Fruit fly (Drosophila melanogaster) whole organism, wandering third instar larva: ENCODE data around the gene CG18231.
A peak's percentile ranks its signal among the peaks of the same experiment; 100 is the strongest.

ENCODE experiments used
- CG32264 ChIP-seq: fragments of 200-800 bp; sonication (Bioruptor generic); optimal IDR thresholded peaks from 2 replicates; lab custom pipeline; 2016; ENCODE audit warnings: missing biosample characterization, missing genetic modification characterization
- CG9705 ChIP-seq: fragments of 200-800 bp; sonication (Bioruptor generic); optimal IDR thresholded peaks from 2 replicates; lab custom pipeline; 2018; ENCODE audit warnings: missing biosample characterization, mild to moderate bottlenecking, missing genetic modification characterization
- CrebA ChIP-seq: fragments of 200-800 bp; sonication (Bioruptor generic); optimal IDR thresholded peaks from 2 replicates; lab custom pipeline; 2016; ENCODE audit warnings: missing biosample characterization, mild to moderate bottlenecking, missing genetic modification characterization, borderline replicate concordance
- Dfd ChIP-seq: fragments of >200 bp; optimal IDR thresholded peaks from 2 replicates; lab custom pipeline; 2017; ENCODE audit warnings: missing biosample characterization, missing genetic modification characterization
- Dif ChIP-seq: fragments of 200-275, 200-300 bp; sonication (Bioruptor generic); optimal IDR thresholded peaks from 2 replicates; lab custom pipeline; 2018; ENCODE audit warnings: missing biosample characterization, missing genetic modification characterization; ENCODE audit not compliant: partially characterized antibody
- GATAd ChIP-seq: sonication (Bioruptor generic); optimal IDR thresholded peaks from 2 replicates; lab custom pipeline; 2016; ENCODE audit warnings: missing biosample characterization, missing genetic modification characterization
- Hnf4 ChIP-seq: fragments of 200-800 bp; sonication (Bioruptor generic); optimal IDR thresholded peaks from 2 replicates; lab custom pipeline; 2016; ENCODE audit warnings: missing biosample characterization, mild to moderate bottlenecking, missing genetic modification characterization
- Hr78 ChIP-seq: fragments of >200 bp; optimal IDR thresholded peaks from 2 replicates; lab custom pipeline; 2017; ENCODE audit warnings: missing biosample characterization, missing genetic modification characterization
- Mio ChIP-seq: sonication (Bioruptor generic); optimal IDR thresholded peaks from 2 replicates; lab custom pipeline; 2016; ENCODE audit warnings: missing biosample characterization, missing genetic modification characterization
- Myc ChIP-seq: fragments of >200 bp; optimal IDR thresholded peaks from 2 replicates; lab custom pipeline; 2017
- N ChIP-seq: fragments of >200 bp; optimal IDR thresholded peaks from 2 replicates; lab custom pipeline; 2018; ENCODE audit warnings: missing biosample characterization, missing external identifiers, missing genetic modification characterization
- OdsH ChIP-seq: fragments of 200-800 bp; sonication (Bioruptor generic); optimal IDR thresholded peaks from 2 replicates; lab custom pipeline; 2016; ENCODE audit warnings: missing biosample characterization, mild to moderate bottlenecking, missing genetic modification characterization
- Rel ChIP-seq, 2 experiments: fragments of 200-800 bp; sonication (Bioruptor generic) in 1 of 2; optimal IDR thresholded peaks; 2 replicates in 1 of 2; 3 replicates in 1 of 2; lab custom pipeline; 2016 to 2019; ENCODE audit warnings: mild to moderate bottlenecking in 2 of 2, missing biosample characterization in 2 of 2, missing genetic modification characterization in 2 of 2, moderate library complexity in 1 of 2
- Vsx2 ChIP-seq: fragments of 200-300, 225-300 bp; sonication (Bioruptor generic); optimal IDR thresholded peaks from 2 replicates; lab custom pipeline; 2018; ENCODE audit warnings: missing biosample characterization, missing genetic modification characterization; ENCODE audit not compliant: partially characterized antibody
- br ChIP-seq: fragments of 200-800 bp; sonication (Bioruptor generic); optimal IDR thresholded peaks from 2 replicates; lab custom pipeline; 2016; ENCODE audit warnings: missing biosample characterization, missing genetic modification characterization
- dl ChIP-seq, 2 experiments: fragments of 175-275, 200-275 bp in 1 of 2; fragments of 200-275 bp in 1 of 2; sonication (Bioruptor generic); optimal IDR thresholded peaks; lab custom pipeline; 2018; ENCODE audit warnings: mild to moderate bottlenecking in 2 of 2, missing biosample characterization in 2 of 2, missing genetic modification characterization in 2 of 2, moderate library complexity in 2 of 2; ENCODE audit not compliant: partially characterized antibody in 2 of 2, insufficient read depth in 1 of 2
- dmrt93B ChIP-seq: fragments of 200-800 bp; sonication (Bioruptor generic); optimal IDR thresholded peaks from 2 replicates; lab custom pipeline; 2018; ENCODE audit warnings: missing biosample characterization, mild to moderate bottlenecking, missing genetic modification characterization
- dsf ChIP-seq: sonication (Bioruptor generic); optimal IDR thresholded peaks from 2 replicates; lab custom pipeline; 2016; ENCODE audit warnings: missing biosample characterization, missing genetic modification characterization, borderline replicate concordance
- ey ChIP-seq: fragments of 200-800 bp; sonication (Bioruptor generic); optimal IDR thresholded peaks from 2 replicates; lab custom pipeline; 2016; ENCODE audit warnings: missing biosample characterization, missing genetic modification characterization
- jim ChIP-seq: fragments of 175-275, 200-325 bp; sonication (Bioruptor generic); optimal IDR thresholded peaks from 2 replicates; lab custom pipeline; 2016; ENCODE audit warnings: missing biosample characterization, mild to moderate bottlenecking, missing genetic modification characterization
- pan ChIP-seq: fragments of >200 bp; optimal IDR thresholded peaks from 2 replicates; lab custom pipeline; 2017
- psq ChIP-seq: fragments of 200-800 bp; sonication (Bioruptor generic); optimal IDR thresholded peaks from 3 replicates; lab custom pipeline; 2017; ENCODE audit warnings: missing biosample characterization, mild to moderate bottlenecking, missing genetic modification characterization, moderate library complexity
- rgr ChIP-seq: fragments of 200-800 bp; sonication (Bioruptor generic); optimal IDR thresholded peaks from 3 replicates; lab custom pipeline; 2016; ENCODE audit warnings: missing biosample characterization, mild to moderate bottlenecking, missing genetic modification characterization
- sage ChIP-seq: fragments of 200-800 bp; sonication (Bioruptor generic); optimal IDR thresholded peaks from 2 replicates; lab custom pipeline; 2016; ENCODE audit warnings: missing biosample characterization, mild to moderate bottlenecking, missing genetic modification characterization
- tai ChIP-seq: sonication (Bioruptor generic); optimal IDR thresholded peaks from 2 replicates; lab custom pipeline; 2016; ENCODE audit warnings: missing biosample characterization, missing genetic modification characterization
- usp ChIP-seq: fragments of >200 bp; optimal IDR thresholded peaks from 2 replicates; lab custom pipeline; 2017; ENCODE audit warnings: missing biosample characterization, missing genetic modification characterization

The CG18231 gene

dm6 chr3L:18627657-18628455 lies 20.6 kb downstream of the CG18231 start:
- TF ChIP-seq dl (GFP tag; optimal IDR thresholded peaks at IDR 0.05; lab: Kevin White, UChicago; ENCODE audit: insufficient read depth in 1 of 2, partially characterized antibody in 2 of 2): peak in 1 of 2 experiments; percentile 22
- no peak for TF ChIP-seq usp (GFP tag; lab: Kevin White, UChicago)
- no peak for TF ChIP-seq GATAd (GFP tag; lab: Kevin White, UChicago)
- no peak for TF ChIP-seq br (GFP tag; lab: Kevin White, UChicago)
- TF ChIP-seq Dif: peak; percentile 44
- TF ChIP-seq jim (GFP tag; lab: Kevin White, UChicago): no peak
- TF ChIP-seq Hr78 (GFP tag; lab: Kevin White, UChicago): no peak
- TF ChIP-seq Myc (lab: Kevin White, UChicago): no peak
- TF ChIP-seq pan (lab: Kevin White, UChicago): no peak
- TF ChIP-seq N (GFP tag; lab: Kevin White, UChicago): no peak

dm6 chr3L:18628458-18628857 lies 21.2 kb downstream of the CG18231 start:
- TF ChIP-seq Mio (no peak), Rel (GFP tag; optimal IDR thresholded peaks at IDR 0.05; lab: Kevin White, UChicago) (no peak), Rel (tag; optimal IDR thresholded peaks at IDR 0.05; lab: Kevin White, UChicago) (peak; percentile 67)

- TF ChIP-seq CG9705 (GFP tag; lab: Kevin White, UChicago): no peak
- no peak for TF ChIP-seq usp (GFP tag; lab: Kevin White, UChicago)
- no peak for TF ChIP-seq dl (GFP tag; optimal IDR thresholded peaks at IDR 0.05; lab: Kevin White, UChicago; ENCODE audit: insufficient read depth in 1 of 2, partially characterized antibody in 2 of 2)
- no peak for TF ChIP-seq CrebA (GFP tag; lab: Kevin White, UChicago)
- no peak for TF ChIP-seq dmrt93B
- TF ChIP-seq Dfd: no peak
- TF ChIP-seq br (GFP tag; lab: Kevin White, UChicago): no peak
- TF ChIP-seq, all 38 proteins: peak for 0
Observed at dm6 chr3L:18629874-18630273, 22.6 kb downstream of the CG18231 start.

dm6 chr3L:18632187-18632635 lies 24.9 kb downstream of the CG18231 start:
- TF ChIP-seq dsf: no peak
- no peak for TF ChIP-seq Rel (GFP tag; optimal IDR thresholded peaks at IDR 0.05; lab: Kevin White, UChicago)
- TF ChIP-seq Rel (tag; optimal IDR thresholded peaks at IDR 0.05; lab: Kevin White, UChicago): peak; percentile 92
- no peak for TF ChIP-seq rgr
- peak; percentile 53 for TF ChIP-seq CrebA (GFP tag; lab: Kevin White, UChicago)
- no peak for TF ChIP-seq ey (GFP tag; lab: Kevin White, UChicago)

dm6 chr3L:18633084-18633483 lies 25.8 kb downstream of the CG18231 start:
- TF ChIP-seq psq (GFP tag; lab: Kevin White, UChicago) (no peak), Vsx2 (GFP tag; lab: Kevin White, UChicago) (peak; percentile 17), OdsH (GFP tag; lab: Kevin White, UChicago) (no peak), CG32264 (GFP tag; lab: Kevin White, UChicago) (no peak), sage (GFP tag; lab: Kevin White, UChicago) (no peak), Rel (GFP tag; optimal IDR thresholded peaks at IDR 0.05; lab: Kevin White, UChicago) (no peak), Rel (tag; optimal IDR thresholded peaks at IDR 0.05; lab: Kevin White, UChicago) (peak; percentile 55), dsf (no peak), usp (GFP tag; lab: Kevin White, UChicago) (no peak), CrebA (GFP tag; lab: Kevin White, UChicago) (no peak), N (GFP tag; lab: Kevin White, UChicago) (no peak), Hnf4 (GFP tag; lab: Kevin White, UChicago) (no peak), br (GFP tag; lab: Kevin White, UChicago) (no peak), Mio (no peak), dl (GFP tag; optimal IDR thresholded peaks at IDR 0.05; lab: Kevin White, UChicago; ENCODE audit: insufficient read depth in 1 of 2, partially characterized antibody in 2 of 2) (no peak), tai (no peak)
